Worm (Caenorhabditis elegans) whole organism, young adult: ENCODE measurements around the gene M88.3.

ENCODE experiments used
- B0336.3 ChIP-seq: fragments of 200-800 bp; sonication (Bioruptor generic); IDR thresholded peaks from 2 replicates; pipeline ENCODE4 v1.3.6; 2022; ENCODE audit warnings: missing genetic modification characterization, missing compliant biosample characterization
- C06A6.2 ChIP-seq: fragments of 200-800 bp; sonication (Bioruptor generic); conservative IDR thresholded peaks from 2 replicates; pipeline ENCODE4 v1.3.6; 2022; ENCODE audit warnings: missing genetic modification characterization, missing compliant biosample characterization
- C17E4.6 ChIP-seq: fragments of 200-800 bp; sonication (Bioruptor generic); IDR thresholded peaks from 2 replicates; pipeline ENCODE4 v1.3.6; 2022; ENCODE audit warnings: missing genetic modification reagents, missing genetic modification characterization, missing compliant biosample characterization
- F22D6.2 ChIP-seq: sonication (generic microtip); optimal IDR thresholded peaks from 2 replicates; lab custom pipeline; 2016; ENCODE audit warnings: mild to moderate bottlenecking, missing genetic modification characterization, missing compliant biosample characterization
- Y56A3A.18 ChIP-seq: fragments of 200-800 bp; sonication (Bioruptor generic); IDR thresholded peaks from 2 replicates; pipeline ENCODE4 v1.3.6; 2022; ENCODE audit warnings: missing genetic modification reagents, missing genetic modification characterization, missing compliant biosample characterization
- Y95B8A.8 ChIP-seq: fragments of 200-800 bp; sonication (Bioruptor generic); IDR thresholded peaks from 2 replicates; pipeline ENCODE4 v1.3.6; 2022; ENCODE audit warnings: missing genetic modification reagents, missing genetic modification characterization, missing compliant biosample characterization
- akir-1 ChIP-seq: fragments of 200-800 bp; sonication (Bioruptor generic); optimal IDR thresholded peaks from 2 replicates; lab custom pipeline; 2018; ENCODE audit warnings: mild to moderate bottlenecking, missing genetic modification characterization, moderate library complexity, missing compliant biosample characterization
- athp-1 ChIP-seq: sonication (generic microtip); optimal IDR thresholded peaks from 2 replicates; lab custom pipeline; 2017; ENCODE audit warnings: mild to moderate bottlenecking, missing genetic modification characterization, missing compliant biosample characterization
- attf-5 ChIP-seq: fragments of 200-800 bp; sonication (Bioruptor generic); optimal IDR thresholded peaks from 2 replicates; lab custom pipeline; 2018; ENCODE audit warnings: mild to moderate bottlenecking, missing genetic modification characterization, missing compliant biosample characterization
- cebp-1 ChIP-seq, 2 experiments: fragments of 200-800 bp in 1 of 2; sonication (Bioruptor generic) in 1 of 2; sonication (generic microtip) in 1 of 2; IDR thresholded peaks in 1 of 2; optimal IDR thresholded peaks in 1 of 2; 2 replicates each; pipeline versions ENCODE4 v1.3.6 to Lab custom; 2017 to 2022; ENCODE audit warnings: missing compliant biosample characterization in 2 of 2, missing genetic modification characterization in 2 of 2, mild to moderate bottlenecking in 1 of 2, missing genetic modification reagents in 1 of 2, moderate library complexity in 1 of 2
- cebp-2 ChIP-seq: fragments of 200-800 bp; sonication (Bioruptor generic); IDR thresholded peaks from 2 replicates; pipeline ENCODE4 v1.3.6; 2022; ENCODE audit warnings: missing genetic modification characterization, missing compliant biosample characterization
- ceh-100 ChIP-seq: fragments of 200-800 bp; sonication (Bioruptor generic); IDR thresholded peaks from 2 replicates; pipeline ENCODE4 v1.3.6; 2022; ENCODE audit warnings: missing genetic modification reagents, missing genetic modification characterization, missing compliant biosample characterization
- ceh-58 ChIP-seq: fragments of 200-800 bp; sonication (Bioruptor generic); IDR thresholded peaks from 2 replicates; pipeline ENCODE4 v1.3.6; 2022; ENCODE audit warnings: missing genetic modification characterization, missing compliant biosample characterization
- chd-7 ChIP-seq: sonication (generic microtip); optimal IDR thresholded peaks from 2 replicates; lab custom pipeline; 2016; ENCODE audit warnings: mild to moderate bottlenecking, missing genetic modification characterization, moderate library complexity, missing compliant biosample characterization
- die-1 ChIP-seq: sonication (generic microtip); optimal IDR thresholded peaks from 2 replicates; lab custom pipeline; 2016; ENCODE audit warnings: missing genotype, mild to moderate bottlenecking, missing genetic modification characterization, missing compliant biosample characterization
- dox-1 ChIP-seq: fragments of 200-800 bp; sonication (Bioruptor generic); IDR thresholded peaks from 2 replicates; pipeline ENCODE4 v1.3.6; 2022; ENCODE audit warnings: missing genetic modification reagents, missing genetic modification characterization, missing compliant biosample characterization
- dpff-1 ChIP-seq: sonication (generic microtip); optimal IDR thresholded peaks from 2 replicates; lab custom pipeline; 2017; ENCODE audit warnings: mild to moderate bottlenecking, missing genetic modification characterization, missing compliant biosample characterization
- egl-44 ChIP-seq: fragments of 200-800 bp; sonication (Bioruptor generic); IDR thresholded peaks from 2 replicates; pipeline ENCODE4 v1.3.6; 2022; ENCODE audit warnings: missing genetic modification reagents, missing genetic modification characterization, missing compliant biosample characterization
- egrh-3 ChIP-seq: fragments of 200-800 bp; sonication (Bioruptor generic); IDR thresholded peaks from 2 replicates; pipeline ENCODE4 v1.3.6; 2022; ENCODE audit warnings: missing genetic modification reagents, missing genetic modification characterization, missing compliant biosample characterization
- gei-17 ChIP-seq: fragments of 200-800 bp; sonication (Bioruptor generic); optimal IDR thresholded peaks from 2 replicates; lab custom pipeline; 2018; ENCODE audit warnings: mild to moderate bottlenecking, missing genetic modification characterization, missing compliant biosample characterization
- him-1 ChIP-seq: sonication (generic microtip); optimal IDR thresholded peaks from 2 replicates; lab custom pipeline; 2016; ENCODE audit warnings: missing genotype, missing genetic modification reagents, missing genetic modification characterization, missing compliant biosample characterization
- hlh-12 ChIP-seq: sonication (generic microtip); optimal IDR thresholded peaks from 2 replicates; lab custom pipeline; 2016; ENCODE audit warnings: missing genetic modification characterization, missing compliant biosample characterization
- hlh-26 ChIP-seq: fragments of 200-800 bp; sonication (Bioruptor generic); conservative IDR thresholded peaks from 2 replicates; pipeline ENCODE4 v1.3.6; 2022; ENCODE audit warnings: missing genetic modification reagents, missing genetic modification characterization, missing compliant biosample characterization
- let-607 ChIP-seq, 2 experiments: fragments of 200-800 bp in 1 of 2; sonication (Bioruptor generic) in 1 of 2; sonication (generic microtip) in 1 of 2; optimal IDR thresholded peaks; 2 replicates each; lab custom pipeline; 2016 to 2018; ENCODE audit warnings: mild to moderate bottlenecking in 2 of 2, missing compliant biosample characterization in 2 of 2, missing genetic modification characterization in 2 of 2, moderate library complexity in 2 of 2, missing genotype in 1 of 2
- lin-35 ChIP-seq, 3 experiments: fragments of 150-350 bp in 2 of 3; sonication (generic microtip) in 1 of 3; optimal IDR thresholded peaks; 2 replicates each; lab custom pipeline; 2014 to 2018; ENCODE audit warnings: missing biosample characterization in 3 of 3, missing genetic modification characterization in 3 of 3, missing genetic modification reagents in 3 of 3
- lin-40 ChIP-seq: sonication (generic microtip); optimal IDR thresholded peaks from 2 replicates; lab custom pipeline; 2016; ENCODE audit warnings: missing genetic modification characterization, mild to moderate bottlenecking, missing compliant biosample characterization, missing genotype, missing genetic modification reagents
- lsl-1 ChIP-seq: fragments of 200-800 bp; sonication (Bioruptor generic); optimal IDR thresholded peaks from 2 replicates; lab custom pipeline; 2018; ENCODE audit warnings: mild to moderate bottlenecking, missing genetic modification characterization, moderate library complexity, missing compliant biosample characterization
- lsy-27 ChIP-seq: sonication (generic microtip); optimal IDR thresholded peaks from 2 replicates; lab custom pipeline; 2017; ENCODE audit warnings: missing genetic modification characterization, mild to moderate bottlenecking, missing compliant biosample characterization, antibody characterized with exemption, missing genotype, borderline replicate concordance; ENCODE audit not compliant: insufficient read depth
- mes-4 ChIP-seq: sonication (generic microtip); optimal IDR thresholded peaks from 2 replicates; lab custom pipeline; 2016; ENCODE audit warnings: missing genotype, missing genetic modification characterization, missing compliant biosample characterization
- nhr-179 ChIP-seq: sonication (generic microtip); optimal IDR thresholded peaks from 2 replicates; lab custom pipeline; 2016; ENCODE audit warnings: mild to moderate bottlenecking, missing genetic modification characterization, missing compliant biosample characterization
- nhr-80 ChIP-seq: sonication (generic microtip); optimal IDR thresholded peaks from 2 replicates; lab custom pipeline; 2016; ENCODE audit warnings: missing genetic modification characterization, missing compliant biosample characterization
- rpc-1 ChIP-seq, 2 experiments: fragments of 150-350 bp in 1 of 2; sonication (generic microtip) in 1 of 2; optimal IDR thresholded peaks; 2 replicates each; lab custom pipeline; 2014 to 2018; ENCODE audit warnings: missing biosample characterization in 1 of 2, missing genetic modification characterization in 1 of 2, missing genetic modification reagents in 1 of 2, missing genotype in 1 of 2
- sea-2 ChIP-seq: fragments of 200-800 bp; sonication (Bioruptor generic); IDR thresholded peaks from 2 replicates; pipeline ENCODE4 v1.3.6; 2022; ENCODE audit warnings: missing genetic modification characterization, missing compliant biosample characterization
- snpc-3.4 ChIP-seq: sonication (generic microtip); optimal IDR thresholded peaks from 2 replicates; lab custom pipeline; 2017; ENCODE audit warnings: missing genetic modification characterization, mild to moderate bottlenecking, missing compliant biosample characterization, antibody characterized with exemption, moderate library complexity, missing genotype, missing genetic modification reagents
- tbp1 ChIP-seq: fragments of 200-800 bp; sonication (Bioruptor generic); optimal IDR thresholded peaks from 2 replicates; lab custom pipeline; 2018; ENCODE audit warnings: mild to moderate bottlenecking, missing genetic modification characterization, missing compliant biosample characterization
- zim-3 ChIP-seq: sonication (generic microtip); optimal IDR thresholded peaks from 2 replicates; lab custom pipeline; 2017; ENCODE audit warnings: mild to moderate bottlenecking, missing genetic modification characterization, moderate library complexity, missing compliant biosample characterization
- ztf-6 ChIP-seq: fragments of 200-800 bp; sonication (Bioruptor generic); IDR thresholded peaks from 2 replicates; pipeline ENCODE4 v1.3.6; 2022; ENCODE audit warnings: missing genetic modification reagents, missing genetic modification characterization, missing compliant biosample characterization

M88.3 gene

DNA sequence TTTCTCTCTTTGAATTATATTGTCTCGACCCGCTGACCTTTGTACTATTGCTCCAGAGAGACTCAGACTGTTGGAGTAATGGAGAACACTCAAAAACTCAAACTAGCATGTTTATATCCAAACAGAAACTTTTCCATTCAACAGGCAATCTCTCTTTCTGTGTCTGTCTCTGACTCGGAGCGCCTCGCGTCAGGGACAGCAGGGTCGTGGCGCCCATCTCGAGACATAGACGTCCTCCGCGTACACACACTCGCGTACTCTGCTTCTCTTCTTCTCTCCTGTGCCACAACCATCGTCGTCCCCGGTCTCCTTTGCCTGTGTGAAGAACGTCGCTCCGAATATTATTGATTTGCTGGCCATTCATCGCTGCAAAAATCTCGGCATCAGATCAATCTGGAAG is 7.1 kb upstream of the M88.3 start (continued):
- TF ChIP-seq let-607 (tag; optimal IDR thresholded peaks at IDR 0.05; lab: Kevin White, UChicago) (peak; percentile 2 to 30), egl-44 (GFP tag; lab: Robert Waterston, UW) (no peak), egrh-3 (GFP tag; lab: Robert Waterston, UW) (peak; percentile 56)

DNA sequence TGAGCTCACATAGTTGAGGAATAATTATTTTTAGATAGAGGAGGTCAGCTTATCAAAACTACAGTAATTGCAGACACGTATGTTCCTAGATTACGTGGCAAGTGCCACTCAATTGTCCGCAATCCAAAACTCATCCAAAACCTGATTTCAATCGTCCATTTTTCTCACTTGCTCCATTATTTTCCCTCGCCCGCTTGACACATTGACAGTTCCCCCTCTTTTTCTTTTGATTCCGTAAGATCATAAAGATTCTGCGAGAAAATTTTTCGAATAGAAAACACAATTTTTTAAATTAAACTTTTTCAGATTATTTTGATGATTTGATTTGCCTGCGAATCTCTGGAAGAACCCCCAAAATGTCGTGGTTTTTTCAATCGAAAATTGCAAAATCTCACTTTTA is 3.9 kb upstream of the M88.3 start, which contains the start of gene M88.4:
Gene M88.4 (plus strand): TSS at position 301 of the 400 bp plus-strand sequence.
- TF ChIP-seq F22D6.2 (tag; lab: Kevin White, UChicago) (no peak), ceh-100 (GFP tag; lab: Robert Waterston, UW) (no peak), mes-4 (no peak), hlh-26 (no peak), attf-5 (no peak)

DNA sequence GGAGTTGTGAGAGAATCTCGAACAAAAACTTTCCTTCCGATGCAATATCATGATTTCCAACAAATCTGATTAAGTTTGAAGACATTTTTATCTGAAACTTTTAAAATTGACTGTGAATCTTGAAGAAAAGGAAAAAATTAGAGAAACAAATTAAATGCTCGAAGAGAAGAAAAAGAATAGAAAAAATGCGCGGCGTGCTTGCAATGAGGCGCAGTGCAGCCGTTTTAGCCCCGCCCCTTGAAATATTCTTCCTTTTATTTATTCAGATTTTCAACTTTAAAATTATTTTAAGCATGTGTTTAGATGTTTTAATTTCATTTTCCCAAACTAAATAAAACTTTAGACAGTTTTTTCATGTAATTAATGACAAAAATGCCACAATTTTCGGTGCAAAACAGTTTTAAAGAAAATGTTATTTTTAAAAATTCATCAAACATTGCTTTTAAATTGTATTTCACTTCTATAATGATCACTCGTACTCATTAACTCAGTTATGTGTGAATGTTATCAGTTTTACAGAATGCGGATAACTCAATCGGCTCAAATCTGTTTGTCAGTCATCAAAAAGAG is 2.4 kb downstream of the M88.3 start, which contains the start of the genes mrps-34 and cisd-3.1:
Gene mrps-34 (minus strand): TSS at position 91 of the 570 bp plus-strand sequence.
Gene cisd-3.1 (plus strand): TSS at position 520 of the 570 bp plus-strand sequence.
- TF ChIP-seq lsl-1 (GFP tag; lab: Kevin White, UChicago) = no peak
- no peak for TF ChIP-seq Y56A3A.18 (GFP tag; lab: Robert Waterston, UW)
- TF ChIP-seq snpc-3.4 = no peak
- TF ChIP-seq rpc-1 (optimal IDR thresholded peaks at IDR 0.05; lab: Kevin White, UChicago) = peak; percentile 2
- TF ChIP-seq rpc-1 (tag; optimal IDR thresholded peaks at IDR 0.05; lab: Kevin White, UChicago) = no peak
- TF ChIP-seq him-1 (tag; lab: Kevin White, UChicago) = peak; percentile 11

DNA sequence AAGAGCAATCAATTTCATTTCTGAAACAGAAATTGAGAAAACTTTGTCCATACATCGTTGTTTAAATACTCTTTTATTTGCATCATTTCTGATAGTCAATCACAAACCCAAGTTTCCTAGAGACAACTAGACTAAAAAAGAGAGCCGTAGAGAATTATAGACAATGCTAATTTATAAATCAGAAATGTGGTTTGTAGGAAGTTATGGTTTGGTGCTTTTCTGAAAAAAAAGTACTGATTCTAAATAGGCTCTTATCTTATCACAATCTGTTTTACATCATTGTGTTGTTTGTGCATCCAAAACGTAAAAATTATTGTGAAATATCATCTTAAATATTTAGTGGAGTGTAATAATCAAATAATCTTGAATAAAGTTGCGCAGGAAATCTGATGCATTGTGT is 4.3 kb downstream of the M88.3 start, which contains the start of gene ugt-62:
Gene ugt-62 (minus strand): TSS at position 20 of the 400 bp plus-strand sequence.
- TF ChIP-seq nhr-80 (tag; lab: Kevin White, UChicago) = peak; percentile 98
- TF ChIP-seq cebp-1 (GFP tag; IDR thresholded peaks at IDR 0.05; lab: Robert Waterston, UW) = peak; percentile 74
- no peak for TF ChIP-seq cebp-1 (tag; optimal IDR thresholded peaks at IDR 0.05; lab: Kevin White, UChicago)
- TF ChIP-seq snpc-3.4 = no peak

DNA sequence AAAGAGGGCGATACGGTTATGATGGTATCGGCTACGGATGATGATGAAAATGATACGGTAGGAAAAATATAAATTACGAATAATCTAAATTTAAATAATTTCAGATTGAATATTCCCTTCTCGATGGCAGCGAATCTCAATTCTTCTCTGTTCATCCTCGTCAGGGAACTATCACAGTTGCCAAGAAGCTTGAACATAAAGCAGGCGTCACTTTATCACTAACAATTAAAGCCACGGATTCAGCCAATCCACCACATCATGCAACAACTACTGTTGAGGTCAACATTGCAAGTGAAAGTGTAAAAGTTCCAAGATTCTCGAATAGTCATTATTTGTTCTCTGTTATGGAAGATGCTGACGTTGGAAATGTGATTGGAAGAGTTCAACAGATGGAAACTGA is 13.9 kb downstream of the M88.3 start:
- no peak for TF ChIP-seq ceh-58 (GFP tag; lab: Robert Waterston, UW)
- TF ChIP-seq zim-3 = no peak
- no peak for TF ChIP-seq dpff-1 (tag; lab: Kevin White, UChicago)
- TF ChIP-seq ztf-6 (GFP tag; lab: Robert Waterston, UW) = no peak
- no peak for TF ChIP-seq C06A6.2 (GFP tag; lab: Robert Waterston, UW)
- no peak for TF ChIP-seq cebp-1 (GFP tag; IDR thresholded peaks at IDR 0.05; lab: Robert Waterston, UW)
- no peak for TF ChIP-seq cebp-1 (tag; optimal IDR thresholded peaks at IDR 0.05; lab: Kevin White, UChicago)
- TF ChIP-seq sea-2 (GFP tag; lab: Robert Waterston, UW) = no peak
- TF ChIP-seq lin-35 (GFP tag; optimal IDR thresholded peaks at IDR 0.05; lab: Kevin White, UChicago) = no peak
- no peak for TF ChIP-seq cebp-2 (GFP tag; lab: Robert Waterston, UW)
- TF ChIP-seq dox-1 (GFP tag; lab: Robert Waterston, UW) = no peak
- no peak for TF ChIP-seq him-1 (tag; lab: Kevin White, UChicago)
- TF ChIP-seq Y56A3A.18 (GFP tag; lab: Robert Waterston, UW) = no peak
- no peak for TF ChIP-seq hlh-12
- no peak for TF ChIP-seq F22D6.2 (tag; lab: Kevin White, UChicago)
- TF ChIP-seq let-607 (tag; optimal IDR thresholded peaks at IDR 0.05; lab: Kevin White, UChicago) = no peak
- no peak for TF ChIP-seq hlh-26

DNA sequence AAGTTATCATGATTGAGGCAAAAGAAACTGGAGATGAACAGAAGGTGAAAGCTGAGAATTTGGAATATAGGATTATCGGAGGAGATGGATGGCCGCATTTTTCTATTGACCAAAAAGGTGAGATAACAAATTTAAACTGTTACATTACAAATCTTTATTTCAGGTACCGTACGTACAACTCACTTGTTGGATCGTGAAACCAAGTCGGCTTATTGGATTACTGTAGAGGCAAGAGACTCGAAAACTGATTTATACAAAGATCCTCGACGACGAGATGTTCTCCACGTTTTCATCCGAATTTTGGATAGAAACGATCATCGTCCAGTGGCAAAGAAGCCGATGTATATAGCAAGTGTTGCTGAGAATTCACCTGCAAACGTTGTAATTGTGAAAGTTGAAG is 18.9 kb downstream of the M88.3 start:
- no peak for TF ChIP-seq tbp1 (GFP tag; lab: Kevin White, UChicago)
- TF ChIP-seq lin-40 (tag; lab: Kevin White, UChicago) = no peak
- TF ChIP-seq cebp-2 (GFP tag; lab: Robert Waterston, UW) = no peak
- TF ChIP-seq let-607 (tag; optimal IDR thresholded peaks at IDR 0.05; lab: Kevin White, UChicago) = no peak
- no peak for TF ChIP-seq Y95B8A.8 (GFP tag; lab: Robert Waterston, UW)
- no peak for TF ChIP-seq akir-1
- TF ChIP-seq die-1 = no peak
- TF ChIP-seq athp-1 (tag; lab: Kevin White, UChicago) = no peak
- TF ChIP-seq B0336.3 (GFP tag; lab: Robert Waterston, UW) = no peak
- no peak for TF ChIP-seq chd-7 (tag; lab: Kevin White, UChicago)
- TF ChIP-seq lsy-27 = no peak
- no peak for TF ChIP-seq C17E4.6 (GFP tag; lab: Robert Waterston, UW)
- TF ChIP-seq gei-17 = no peak
- TF ChIP-seq nhr-179 = no peak
- no peak for TF ChIP-seq ztf-6 (GFP tag; lab: Robert Waterston, UW)
